Worm (Caenorhabditis elegans) whole organism, young adult: ENCODE data around the gene T21D12.7.
A peak's percentile ranks its signal among the peaks of the same experiment; 100 is the strongest.

ENCODE experiments used
- B0019.2 ChIP-seq: fragments of 200-800 bp; sonication (Bioruptor generic); conservative IDR thresholded peaks from 2 replicates; pipeline ENCODE4 v1.3.6; 2022; ENCODE audit warnings: missing genetic modification reagents, missing genetic modification characterization, missing compliant biosample characterization
- B0035.1 ChIP-seq: sonication (generic microtip); optimal IDR thresholded peaks from 2 replicates; lab custom pipeline; 2016; ENCODE audit warnings: missing genetic modification characterization, mild to moderate bottlenecking, missing compliant biosample characterization, missing genotype, missing genetic modification reagents
- C06A6.2 ChIP-seq: fragments of 200-800 bp; sonication (Bioruptor generic); conservative IDR thresholded peaks from 2 replicates; pipeline ENCODE4 v1.3.6; 2022; ENCODE audit warnings: missing genetic modification characterization, missing compliant biosample characterization
- D2030.7 ChIP-seq: fragments of 200-800 bp; sonication (Bioruptor generic); IDR thresholded peaks from 2 replicates; pipeline ENCODE4 v1.3.6; 2022; ENCODE audit warnings: missing genetic modification reagents, missing genetic modification characterization, missing compliant biosample characterization
- F10E7.11 ChIP-seq: sonication (generic microtip); optimal IDR thresholded peaks from 2 replicates; lab custom pipeline; 2017; ENCODE audit warnings: mild to moderate bottlenecking, missing genetic modification characterization, moderate library complexity, missing compliant biosample characterization
- F22D6.2 ChIP-seq: sonication (generic microtip); optimal IDR thresholded peaks from 2 replicates; lab custom pipeline; 2016; ENCODE audit warnings: mild to moderate bottlenecking, missing genetic modification characterization, missing compliant biosample characterization
- F23B12.7 ChIP-seq: sonication (generic microtip); optimal IDR thresholded peaks from 2 replicates; lab custom pipeline; 2017; ENCODE audit warnings: missing genetic modification characterization, mild to moderate bottlenecking, missing compliant biosample characterization, antibody characterized with exemption, moderate library complexity; ENCODE audit not compliant: insufficient read depth
- F55B11.4 ChIP-seq: sonication (generic microtip); optimal IDR thresholded peaks from 2 replicates; lab custom pipeline; 2016; ENCODE audit warnings: missing compliant biosample characterization, missing genetic modification characterization, borderline replicate concordance; ENCODE audit not compliant: insufficient read depth
- F57C9.4 ChIP-seq: sonication (generic microtip); optimal IDR thresholded peaks from 2 replicates; lab custom pipeline; 2017; ENCODE audit warnings: mild to moderate bottlenecking, missing genetic modification characterization, missing compliant biosample characterization
- T26A5.8 ChIP-seq: sonication (generic microtip); optimal IDR thresholded peaks from 2 replicates; lab custom pipeline; 2016; ENCODE audit warnings: missing genetic modification characterization, missing compliant biosample characterization
- Y56A3A.18 ChIP-seq: fragments of 200-800 bp; sonication (Bioruptor generic); IDR thresholded peaks from 2 replicates; pipeline ENCODE4 v1.3.6; 2022; ENCODE audit warnings: missing genetic modification reagents, missing genetic modification characterization, missing compliant biosample characterization
- Y79H2A.3 ChIP-seq: fragments of 200-800 bp; sonication (Bioruptor generic); conservative IDR thresholded peaks from 2 replicates; pipeline ENCODE4 v1.3.6; 2022; ENCODE audit warnings: missing genetic modification reagents, missing genetic modification characterization, missing compliant biosample characterization
- ama-1 ChIP-seq, 3 experiments: fragments of 150-350 bp in 1 of 3; sonication (generic microtip) in 2 of 3; optimal IDR thresholded peaks; 2 replicates each; lab custom pipeline; 2014 to 2018; ENCODE audit warnings: missing biosample characterization in 2 of 3, missing genetic modification characterization in 2 of 3, missing genetic modification reagents in 2 of 3
- aptf-2 ChIP-seq: fragments of 200-800 bp; sonication (Bioruptor generic); conservative IDR thresholded peaks from 2 replicates; pipeline ENCODE4 v1.3.6; 2022; ENCODE audit warnings: missing genetic modification reagents, missing genetic modification characterization, missing compliant biosample characterization
- athp-1 ChIP-seq: sonication (generic microtip); optimal IDR thresholded peaks from 2 replicates; lab custom pipeline; 2017; ENCODE audit warnings: mild to moderate bottlenecking, missing genetic modification characterization, missing compliant biosample characterization
- attf-5 ChIP-seq: fragments of 200-800 bp; sonication (Bioruptor generic); optimal IDR thresholded peaks from 2 replicates; lab custom pipeline; 2018; ENCODE audit warnings: mild to moderate bottlenecking, missing genetic modification characterization, missing compliant biosample characterization
- bed-1 ChIP-seq: fragments of 200-800 bp; sonication (Bioruptor generic); IDR thresholded peaks from 2 replicates; pipeline ENCODE4 v1.3.6; 2022; ENCODE audit warnings: missing genetic modification reagents, missing genetic modification characterization, missing compliant biosample characterization
- cebp-1 ChIP-seq, 2 experiments: fragments of 200-800 bp in 1 of 2; sonication (Bioruptor generic) in 1 of 2; sonication (generic microtip) in 1 of 2; IDR thresholded peaks in 1 of 2; optimal IDR thresholded peaks in 1 of 2; 2 replicates each; pipeline versions ENCODE4 v1.3.6 to Lab custom; 2017 to 2022; ENCODE audit warnings: missing compliant biosample characterization in 2 of 2, missing genetic modification characterization in 2 of 2, mild to moderate bottlenecking in 1 of 2, missing genetic modification reagents in 1 of 2, moderate library complexity in 1 of 2
- ceh-27 ChIP-seq: fragments of 200-800 bp; sonication (Bioruptor generic); optimal IDR thresholded peaks from 2 replicates; lab custom pipeline; 2018; ENCODE audit warnings: mild to moderate bottlenecking, missing genetic modification characterization, moderate library complexity, missing compliant biosample characterization
- ceh-58 ChIP-seq: fragments of 200-800 bp; sonication (Bioruptor generic); IDR thresholded peaks from 2 replicates; pipeline ENCODE4 v1.3.6; 2022; ENCODE audit warnings: missing genetic modification characterization, missing compliant biosample characterization
- dox-1 ChIP-seq: fragments of 200-800 bp; sonication (Bioruptor generic); IDR thresholded peaks from 2 replicates; pipeline ENCODE4 v1.3.6; 2022; ENCODE audit warnings: missing genetic modification reagents, missing genetic modification characterization, missing compliant biosample characterization
- dpff-1 ChIP-seq: sonication (generic microtip); optimal IDR thresholded peaks from 2 replicates; lab custom pipeline; 2017; ENCODE audit warnings: mild to moderate bottlenecking, missing genetic modification characterization, missing compliant biosample characterization
- egl-18 ChIP-seq: fragments of 200-800 bp; sonication (Bioruptor generic); IDR thresholded peaks from 2 replicates; pipeline ENCODE4 v1.3.6; 2022; ENCODE audit warnings: missing genetic modification reagents, missing genetic modification characterization, missing compliant biosample characterization
- egl-44 ChIP-seq: fragments of 200-800 bp; sonication (Bioruptor generic); IDR thresholded peaks from 2 replicates; pipeline ENCODE4 v1.3.6; 2022; ENCODE audit warnings: missing genetic modification reagents, missing genetic modification characterization, missing compliant biosample characterization
- ekl-4 ChIP-seq: fragments of 200-800 bp; sonication (Bioruptor generic); IDR thresholded peaks from 2 replicates; pipeline ENCODE4 v1.3.6; 2022; ENCODE audit warnings: missing genetic modification reagents, missing genetic modification characterization, missing compliant biosample characterization
- hmg-1.2 ChIP-seq: fragments of 200-800 bp; sonication (Bioruptor generic); IDR thresholded peaks from 2 replicates; pipeline ENCODE4 v1.3.6; 2022; ENCODE audit warnings: missing genetic modification reagents, missing genetic modification characterization, missing compliant biosample characterization
- hmg-20 ChIP-seq: fragments of 200-800 bp; sonication (Bioruptor generic); IDR thresholded peaks from 2 replicates; pipeline ENCODE4 v1.3.6; 2022; ENCODE audit warnings: missing genetic modification reagents, missing genetic modification characterization, missing compliant biosample characterization
- lin-26 ChIP-seq: fragments of 200-800 bp; sonication (Bioruptor generic); IDR thresholded peaks from 2 replicates; pipeline ENCODE4 v1.3.6; 2022; ENCODE audit warnings: missing genetic modification reagents, missing genetic modification characterization, missing compliant biosample characterization
- lin-40 ChIP-seq: sonication (generic microtip); optimal IDR thresholded peaks from 2 replicates; lab custom pipeline; 2016; ENCODE audit warnings: missing genetic modification characterization, mild to moderate bottlenecking, missing compliant biosample characterization, missing genotype, missing genetic modification reagents
- lin-54 ChIP-seq: fragments of 200-800 bp; sonication (Bioruptor generic); optimal IDR thresholded peaks from 2 replicates; lab custom pipeline; 2018; ENCODE audit warnings: mild to moderate bottlenecking, missing genetic modification characterization, missing compliant biosample characterization
- lir-1 ChIP-seq: fragments of 200-800 bp; sonication (Bioruptor generic); conservative IDR thresholded peaks from 2 replicates; pipeline ENCODE4 v1.3.6; 2022; ENCODE audit warnings: missing genetic modification reagents, missing genetic modification characterization, missing compliant biosample characterization
- madf-3 ChIP-seq: fragments of 200-800 bp; sonication (Bioruptor generic); IDR thresholded peaks from 2 replicates; pipeline ENCODE4 v1.3.6; 2022; ENCODE audit warnings: missing genetic modification reagents, missing genetic modification characterization, missing compliant biosample characterization
- madf-6 ChIP-seq: fragments of 200-800 bp; sonication (Bioruptor generic); IDR thresholded peaks from 2 replicates; pipeline ENCODE4 v1.3.6; 2022; ENCODE audit warnings: missing genetic modification reagents, missing genetic modification characterization, missing compliant biosample characterization
- madf-8 ChIP-seq: fragments of 200-800 bp; sonication (Bioruptor generic); conservative IDR thresholded peaks from 2 replicates; pipeline ENCODE4 v1.3.6; 2022; ENCODE audit warnings: missing genetic modification reagents, missing genetic modification characterization, missing compliant biosample characterization
- mcd-1 ChIP-seq: fragments of 200-800 bp; sonication (Bioruptor generic); IDR thresholded peaks from 2 replicates; pipeline ENCODE4 v1.3.6; 2022; ENCODE audit warnings: missing genetic modification reagents, missing genetic modification characterization, missing compliant biosample characterization
- nfya-1 ChIP-seq: sonication (generic microtip); optimal IDR thresholded peaks from 2 replicates; lab custom pipeline; 2017; ENCODE audit warnings: antibody characterized with exemption, missing compliant biosample characterization, missing genetic modification characterization, borderline replicate concordance; ENCODE audit not compliant: insufficient read depth
- nhr-120 ChIP-seq: fragments of 200-800 bp; sonication (Bioruptor generic); IDR thresholded peaks from 2 replicates; pipeline ENCODE4 v1.3.6; 2022; ENCODE audit warnings: missing genetic modification characterization, missing compliant biosample characterization
- nhr-27 ChIP-seq: fragments of 200-800 bp; sonication (Bioruptor generic); optimal IDR thresholded peaks from 2 replicates; lab custom pipeline; 2018; ENCODE audit warnings: mild to moderate bottlenecking, missing genetic modification characterization, moderate library complexity, missing compliant biosample characterization
- pbrm-1 ChIP-seq: fragments of 200-800 bp; sonication (Bioruptor generic); IDR thresholded peaks from 2 replicates; pipeline ENCODE4 v1.3.6; 2022; ENCODE audit warnings: missing genetic modification reagents, missing genetic modification characterization, missing compliant biosample characterization
- rcor-1 ChIP-seq: fragments of 200-800 bp; sonication (Bioruptor generic); IDR thresholded peaks from 2 replicates; pipeline ENCODE4 v1.3.6; 2022; ENCODE audit warnings: missing genetic modification reagents, missing genetic modification characterization, missing compliant biosample characterization
- snpc-1.3 ChIP-seq: sonication (generic microtip); optimal IDR thresholded peaks from 2 replicates; lab custom pipeline; 2017; ENCODE audit warnings: missing genetic modification characterization, mild to moderate bottlenecking, missing compliant biosample characterization, antibody characterized with exemption, moderate library complexity, missing genotype, missing genetic modification reagents; ENCODE audit not compliant: insufficient read depth
- unc-62 ChIP-seq: fragments of 150-350 bp; optimal IDR thresholded peaks from 2 replicates; lab custom pipeline; 2014; ENCODE audit warnings: missing biosample characterization, missing genetic modification reagents, missing genetic modification characterization
- ztf-18 ChIP-seq: sonication (generic microtip); optimal IDR thresholded peaks from 2 replicates; lab custom pipeline; 2016; ENCODE audit warnings: missing genotype, mild to moderate bottlenecking, missing genetic modification characterization, missing compliant biosample characterization
- ztf-22 ChIP-seq: fragments of 200-800 bp; sonication (Bioruptor generic); optimal IDR thresholded peaks from 2 replicates; lab custom pipeline; 2018; ENCODE audit warnings: mild to moderate bottlenecking, missing genetic modification characterization, moderate library complexity, missing compliant biosample characterization
- ztf-26 ChIP-seq: sonication (generic microtip); optimal IDR thresholded peaks from 2 replicates; lab custom pipeline; 2017; ENCODE audit warnings: missing genetic modification characterization, missing compliant biosample characterization
- ztf-28 ChIP-seq: fragments of 200-800 bp; sonication (Bioruptor generic); IDR thresholded peaks from 2 replicates; pipeline ENCODE4 v1.3.6; 2022; ENCODE audit warnings: missing genetic modification reagents, missing genetic modification characterization, missing compliant biosample characterization
- ztf-6 ChIP-seq: fragments of 200-800 bp; sonication (Bioruptor generic); IDR thresholded peaks from 2 replicates; pipeline ENCODE4 v1.3.6; 2022; ENCODE audit warnings: missing genetic modification reagents, missing genetic modification characterization, missing compliant biosample characterization

Gene T21D12.7

DNA sequence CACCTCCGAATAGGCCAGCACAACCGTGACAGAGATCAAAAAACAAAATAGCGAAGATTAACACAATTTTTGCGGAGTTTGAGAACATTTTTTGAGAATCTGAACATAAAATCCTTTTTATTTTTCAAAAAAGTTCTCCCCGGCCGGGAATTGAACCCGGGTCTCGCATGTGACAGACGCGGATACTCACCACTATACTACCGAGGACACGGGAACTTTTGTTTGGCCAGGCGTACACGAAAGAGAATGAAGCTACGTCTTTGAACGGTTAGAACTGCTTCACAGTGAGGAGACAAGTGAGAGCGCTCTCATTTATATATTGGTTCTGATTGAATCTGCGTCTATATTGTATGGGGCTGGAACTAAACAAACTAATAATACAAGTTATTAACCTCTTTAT is 31.2 kb upstream of the T21D12.7 start, which contains the start of gene grl-26 (continued):
- TF ChIP-seq madf-3 = no peak
- TF ChIP-seq dpff-1 (tag; lab: Kevin White, UChicago) = no peak
- no peak for TF ChIP-seq ceh-58
- 0 out of 2 replicates have a peak, but pooled peaks have one; percentile 65 for TF ChIP-seq egl-18 (GFP tag; lab: Robert Waterston, UW)
- TF ChIP-seq unc-62 (GFP tag; lab: Kevin White, UChicago) = no peak
- TF ChIP-seq madf-8 = no peak
- TF ChIP-seq B0019.2 (GFP tag; lab: Robert Waterston, UW) = no peak
- TF ChIP-seq bed-1 (GFP tag; lab: Robert Waterston, UW) = no peak
- peak; percentile 62 for TF ChIP-seq lir-1 (GFP tag; lab: Robert Waterston, UW)
- peak; percentile 58 for TF ChIP-seq lin-54 (GFP tag; lab: Kevin White, UChicago)
- peak; percentile 65; the same call in 1 of the 2 replicates for TF ChIP-seq ekl-4 (GFP tag; lab: Robert Waterston, UW)
- TF ChIP-seq lin-26 (GFP tag; lab: Robert Waterston, UW) = peak; percentile 90
- no peak for TF ChIP-seq ztf-6
- TF ChIP-seq aptf-2 = no peak
- TF ChIP-seq T26A5.8 (tag; lab: Kevin White, UChicago) = no peak
- no peak for TF ChIP-seq F55B11.4 (tag; lab: Kevin White, UChicago)
- TF ChIP-seq nfya-1 (tag; lab: Kevin White, UChicago) = no peak
- TF ChIP-seq rcor-1 (GFP tag; lab: Robert Waterston, UW) = peak; percentile 71
- peak; percentile 63 for TF ChIP-seq mcd-1
- TF ChIP-seq B0035.1 (tag; lab: Kevin White, UChicago) = peak; percentile 28
- no peak for TF ChIP-seq lin-40 (tag; lab: Kevin White, UChicago)
- TF ChIP-seq Y79H2A.3 = 0 out of 2 replicates have a peak, but pooled peaks have one; percentile 22
- TF ChIP-seq egl-44 (GFP tag; lab: Robert Waterston, UW) = 0 out of 2 replicates have a peak, but pooled peaks have one; percentile 62
- peak; percentile 71 for TF ChIP-seq hmg-1.2
- TF ChIP-seq pbrm-1 (GFP tag; lab: Robert Waterston, UW) = peak; percentile 75
- TF ChIP-seq F10E7.11 (tag; lab: Kevin White, UChicago) = no peak
- peak; percentile 89 for TF ChIP-seq F23B12.7 (tag; lab: Kevin White, UChicago)
- TF ChIP-seq ztf-28 (GFP tag; lab: Robert Waterston, UW) = no peak
- TF ChIP-seq snpc-1.3 (tag; lab: Kevin White, UChicago) = peak; percentile 52
- peak; percentile 55 for TF ChIP-seq attf-5 (GFP tag; lab: Kevin White, UChicago)
- no peak for TF ChIP-seq F57C9.4
- TF ChIP-seq nhr-27 (tag; lab: Kevin White, UChicago) = no peak
- peak; percentile 85 for TF ChIP-seq Y56A3A.18 (GFP tag; lab: Robert Waterston, UW)
- TF ChIP-seq dox-1 (GFP tag; lab: Robert Waterston, UW) = peak; percentile 82
- peak; percentile 54 for TF ChIP-seq athp-1
- TF ChIP-seq F22D6.2 (tag; lab: Kevin White, UChicago) = no peak
- 0 out of 2 replicates have a peak, but pooled peaks have one; percentile 15 for TF ChIP-seq nhr-120 (GFP tag; lab: Robert Waterston, UW)
- no peak for TF ChIP-seq ztf-22
- 0 out of 2 replicates have a peak, but pooled peaks have one; percentile 40 for TF ChIP-seq C06A6.2 (GFP tag; lab: Robert Waterston, UW)
- no peak; the same call in 1 of the 2 replicates for TF ChIP-seq cebp-1 (GFP tag; IDR thresholded peaks at IDR 0.05; lab: Robert Waterston, UW)
- no peak for TF ChIP-seq cebp-1 (tag; optimal IDR thresholded peaks at IDR 0.05; lab: Kevin White, UChicago)
- TF ChIP-seq D2030.7 = peak; percentile 78
- peak; percentile 74 for TF ChIP-seq ztf-26 (tag; lab: Kevin White, UChicago)
- no peak for TF ChIP-seq ama-1 (optimal IDR thresholded peaks at IDR 0.05; lab: Kevin White, UChicago)
- peak; percentile 70 to 78 for TF ChIP-seq ama-1 (GFP tag; optimal IDR thresholded peaks at IDR 0.05; lab: Kevin White, UChicago)
- peak; percentile 28 for TF ChIP-seq ceh-27 (GFP tag; lab: Kevin White, UChicago)
- TF ChIP-seq hmg-20 = 0 out of 2 replicates have a peak, but pooled peaks have one; percentile 14
- TF ChIP-seq madf-6 = peak; percentile 33; the same call in 1 of the 2 replicates
- peak; percentile 68 for TF ChIP-seq ztf-18
